Fruit fly (Drosophila melanogaster): Measurements from ENCODE around the gene CG43077.

CG43077 gene

DNA sequence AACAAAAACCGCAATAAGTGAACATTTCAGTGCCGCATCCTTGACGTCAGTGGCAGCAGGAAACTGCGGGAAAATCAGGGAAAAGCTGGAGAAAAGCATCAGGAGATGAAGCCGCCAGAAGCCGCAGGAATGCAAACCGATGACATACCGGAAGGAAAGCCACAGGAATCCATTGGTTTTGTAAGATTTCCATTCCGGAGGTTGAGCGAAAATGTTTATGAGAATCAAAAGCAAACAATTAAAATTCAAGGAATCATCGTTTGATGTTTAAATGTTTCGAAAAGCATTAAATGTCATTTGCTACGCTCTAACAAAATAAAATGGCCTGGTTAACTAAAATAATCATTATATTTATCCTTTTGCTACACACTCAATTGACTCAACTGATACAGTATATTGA lies 46.3 kb downstream of the CG43077 start, which contains the start of gene CG43996:
Gene CG43996 (plus strand): TSS at position 301 of the 400 bp plus-strand sequence.
- TF ChIP-seq psq (optimal IDR thresholded peaks at IDR 0.05): no peak
- no peak for TF ChIP-seq insv (optimal IDR thresholded peaks at IDR 0.05)

DNA sequence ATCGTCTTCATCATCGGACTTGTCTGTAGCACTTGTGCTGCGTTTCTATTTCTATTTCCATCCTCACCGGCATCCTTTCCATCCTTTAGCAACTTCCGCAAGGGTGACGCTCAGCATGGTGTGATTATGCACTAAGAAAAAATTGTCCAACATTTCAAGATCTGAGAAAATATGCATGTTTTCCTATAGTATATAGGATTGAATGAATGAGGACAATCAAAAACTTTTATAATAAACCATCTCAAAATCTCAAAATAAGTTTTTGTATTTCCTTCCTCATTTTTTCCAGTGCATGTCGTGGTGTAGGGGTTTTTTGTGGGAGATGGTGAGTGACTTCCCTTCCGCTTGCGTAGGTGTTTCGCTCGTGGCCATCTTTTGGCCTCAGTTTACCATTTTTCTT lies 46.9 kb downstream of the CG43077 start:
- TF ChIP-seq Sin3A (optimal IDR thresholded peaks at IDR 0.05) (no peak), h (optimal IDR thresholded peaks at IDR 0.05) (no peak), insv (optimal IDR thresholded peaks at IDR 0.05) (no peak), psq (optimal IDR thresholded peaks at IDR 0.05) (no peak), ttk (optimal IDR thresholded peaks at IDR 0.05) (no peak), Myc (optimal IDR thresholded peaks at IDR 0.05) (no peak)

Measured in Kc167 (cell line).